Worm (Caenorhabditis elegans) whole organism, mixed stage, embryonic: ENCODE results near the gene snb-6.

Experiments used
- nhr-237 ChIP-seq: fragments of 150-350 bp; optimal IDR thresholded peaks from 2 replicates; lab custom pipeline; 2014; ENCODE audit warnings: missing biosample characterization, missing genetic modification characterization
- nhr-28 ChIP-seq: fragments of 150-350 bp; optimal IDR thresholded peaks from 2 replicates; lab custom pipeline; 2014; ENCODE audit warnings: missing biosample characterization, missing genetic modification characterization
- pha-4 ChIP-seq: fragments of 150-350 bp; optimal IDR thresholded peaks from 2 replicates; lab custom pipeline; 2018; ENCODE audit warnings: missing biosample characterization, missing genetic modification reagents, missing genetic modification characterization

- no peak for TF ChIP-seq nhr-237 (tag; lab: Kevin White, UChicago)
- TF ChIP-seq nhr-28 (tag; lab: Kevin White, UChicago), result no peak
- TF ChIP-seq pha-4 (tag; lab: Kevin White, UChicago), result no peak
Measured at ce11 chrII:8857074-8857473, 2.4 kb downstream of the snb-6 start.
